Fruit fly (Drosophila melanogaster): ENCODE data around the gene IP3K2.

IP3K2 gene

dm6 chrX:13332702-13333243 lies 29.3 kb downstream of the IP3K2 start (continued):
- TF ChIP-seq Opbp (GFP tag; IDR thresholded peaks at IDR 0.05; ENCODE audit: partially characterized antibody) (no peak), CG42726 (GFP tag; IDR thresholded peaks at IDR 0.05; ENCODE audit: partially characterized antibody) (no peak), zen2 (GFP tag; IDR thresholded peaks at IDR 0.05; ENCODE audit: partially characterized antibody) (no peak), CG4424 (GFP tag; optimal IDR thresholded peaks at IDR 0.05) (no peak), CG7556 (GFP tag; optimal IDR thresholded peaks at IDR 0.05) (peak; percentile 20), Sry-δ (GFP tag; optimal IDR thresholded peaks at IDR 0.05) (peak; percentile 4), Dp (GFP tag; optimal IDR thresholded peaks at IDR 0.05) (no peak), pfk (GFP tag; optimal IDR thresholded peaks at IDR 0.05) (no peak), CG17912 (GFP tag; optimal IDR thresholded peaks at IDR 0.05) (no peak), pita (GFP tag; optimal IDR thresholded peaks at IDR 0.05) (no peak), Lim3 (GFP tag; IDR thresholded peaks at IDR 0.05) (no peak), sug (tag; optimal IDR thresholded peaks at IDR 0.05) (peak; percentile 58), slou (GFP tag; optimal IDR thresholded peaks at IDR 0.05) (no peak), Mrtf (GFP tag; IDR thresholded peaks at IDR 0.05) (no peak), nau (GFP tag; optimal IDR thresholded peaks at IDR 0.05) (no peak), CG10274 (GFP tag; optimal IDR thresholded peaks at IDR 0.05) (peak; percentile 5), CG12659 (GFP tag; optimal IDR thresholded peaks at IDR 0.05) (peak; percentile 23), CG7839 (tag; optimal IDR thresholded peaks at IDR 0.05) (peak; percentile 38), fru (optimal IDR thresholded peaks at IDR 0.05) (no peak), unpg (GFP tag; optimal IDR thresholded peaks at IDR 0.05) (no peak), Awh (GFP tag; IDR thresholded peaks at IDR 0.05) (no peak), grn (GFP tag; optimal IDR thresholded peaks at IDR 0.05) (peak; percentile 56), Asciz (GFP tag; optimal IDR thresholded peaks at IDR 0.05) (no peak), hbn (GFP tag; IDR thresholded peaks at IDR 0.05; ENCODE audit: partially characterized antibody) (no peak), TFAM (GFP tag; optimal IDR thresholded peaks at IDR 0.05) (no peak), CG15514 (GFP tag; optimal IDR thresholded peaks at IDR 0.05) (no peak), cwo (GFP tag; optimal IDR thresholded peaks at IDR 0.05) (peak; percentile 41), Doc2 (GFP tag; IDR thresholded peaks at IDR 0.05) (no peak), Camta (GFP tag; optimal IDR thresholded peaks at IDR 0.05) (no peak), Bdp1 (GFP tag; optimal IDR thresholded peaks at IDR 0.05) (no peak), slbo (GFP tag; IDR thresholded peaks at IDR 0.05) (peak; percentile 36; the same call in 1 of the 2 replicates), shn (GFP tag; optimal IDR thresholded peaks at IDR 0.05) (peak; percentile 33), CG1529 (GFP tag; optimal IDR thresholded peaks at IDR 0.05) (no peak), Fer1 (GFP tag; optimal IDR thresholded peaks at IDR 0.05) (no peak), Taf1 (GFP tag; IDR thresholded peaks at IDR 0.05) (no peak), gcm2 (GFP tag; optimal IDR thresholded peaks at IDR 0.05) (no peak), inv (GFP tag; IDR thresholded peaks at IDR 0.05; ENCODE audit: partially characterized antibody) (no peak), Ets65A (GFP tag) (peak; percentile 95), gem (tag; optimal IDR thresholded peaks at IDR 0.05) (peak; percentile 31), CG8765 (GFP tag; IDR thresholded peaks at IDR 0.05) (no peak), CG16779 (GFP tag; IDR thresholded peaks at IDR 0.05) (no peak), CG32532 (GFP tag; IDR thresholded peaks at IDR 0.05) (peak; percentile 42; the same call in 1 of the 2 replicates), zf30C (GFP tag; optimal IDR thresholded peaks at IDR 0.05) (no peak), CG2202 (tag; optimal IDR thresholded peaks at IDR 0.05) (no peak), tin (GFP tag; optimal IDR thresholded peaks at IDR 0.05) (no peak), pan (optimal IDR thresholded peaks at IDR 0.05) (no peak), pan (GFP tag; optimal IDR thresholded peaks at IDR 0.05 in 1 of 2, IDR thresholded peaks at IDR 0.05 in 1 of 2) (no peak), Dip2 (GFP tag; IDR thresholded peaks at IDR 0.05) (no peak), Hr3 (GFP tag; optimal IDR thresholded peaks at IDR 0.05) (peak; percentile 3), CG3407 (GFP tag; optimal IDR thresholded peaks at IDR 0.05) (no peak), CG17385 (GFP tag; optimal IDR thresholded peaks at IDR 0.05) (peak; percentile 2)

Data from whole organism, embryonic.